Fruit fly (Drosophila melanogaster): ENCODE data around the gene Hsc70-2.

Hsc70-2 gene

dm6 chr3R:12997550-12998233 is 46.9 kb upstream of the Hsc70-2 start, which contains the start of the genes CG17327, CG44194 and CG7518 (continued):
- TF ChIP-seq CG10979 (tag; optimal IDR thresholded peaks at IDR 0.05), result no peak
- TF ChIP-seq Ets97D (GFP tag; optimal IDR thresholded peaks at IDR 0.05), result peak; percentile 62
- TF ChIP-seq br (optimal IDR thresholded peaks at IDR 0.05), result no peak
- TF ChIP-seq CG6254 (GFP tag; optimal IDR thresholded peaks at IDR 0.05), result no peak
- TF ChIP-seq CG14860 (GFP tag; IDR thresholded peaks at IDR 0.05; ENCODE audit: partially characterized antibody), result 0 out of 3 replicates have a peak, but pooled peaks have one; percentile 13
- TF ChIP-seq unc-4 (GFP tag; IDR thresholded peaks at IDR 0.05; ENCODE audit: partially characterized antibody), result peak; percentile 37
- TF ChIP-seq zfh1 (GFP tag; IDR thresholded peaks at IDR 0.05), result no peak
- TF ChIP-seq hth (optimal IDR thresholded peaks at IDR 0.05), result no peak
- no peak for TF ChIP-seq CG12071 (GFP tag; optimal IDR thresholded peaks at IDR 0.05)
- no peak for TF ChIP-seq CG12236 (GFP tag; optimal IDR thresholded peaks at IDR 0.05)
- peak; percentile 84 for TF ChIP-seq row (GFP tag; IDR thresholded peaks at IDR 0.05)
- no peak for TF ChIP-seq Ets65A (GFP tag)
- TF ChIP-seq CG11723 (GFP tag; optimal IDR thresholded peaks at IDR 0.05), result no peak
- TF ChIP-seq CG15696 (tag; optimal IDR thresholded peaks at IDR 0.05), result no peak
- no peak for TF ChIP-seq Optix (GFP tag; IDR thresholded peaks at IDR 0.05)
- TF ChIP-seq Lhr (GFP tag; optimal IDR thresholded peaks at IDR 0.05), result no peak
- no peak for TF ChIP-seq CG15601 (tag; optimal IDR thresholded peaks at IDR 0.05)
- no peak for TF ChIP-seq odd (GFP tag; optimal IDR thresholded peaks at IDR 0.05)
- TF ChIP-seq ttk (GFP tag; IDR thresholded peaks at IDR 0.05), result no peak
- TF ChIP-seq ftz-f1 (GFP tag; optimal IDR thresholded peaks at IDR 0.05), result no peak
- no peak for TF ChIP-seq ind (GFP tag; optimal IDR thresholded peaks at IDR 0.05)
- TF ChIP-seq Vsx1 (GFP tag; optimal IDR thresholded peaks at IDR 0.05), result no peak
- TF ChIP-seq scrt (GFP tag; optimal IDR thresholded peaks at IDR 0.05), result no peak
- no peak for TF ChIP-seq CG4730 (GFP tag; IDR thresholded peaks at IDR 0.05)
- no peak for TF ChIP-seq gsb-n (tag; optimal IDR thresholded peaks at IDR 0.05)
- peak; percentile 70 for TF ChIP-seq CG12659 (GFP tag; optimal IDR thresholded peaks at IDR 0.05)
- no peak for TF ChIP-seq bcd (GFP tag; optimal IDR thresholded peaks at IDR 0.05)
- TF ChIP-seq Dp (GFP tag; optimal IDR thresholded peaks at IDR 0.05), result peak; percentile 29
- TF ChIP-seq CG32767 (GFP tag; IDR thresholded peaks at IDR 0.05), result no peak
- no peak for TF ChIP-seq lab (GFP tag; optimal IDR thresholded peaks at IDR 0.05)
- TF ChIP-seq hbn (GFP tag; IDR thresholded peaks at IDR 0.05; ENCODE audit: partially characterized antibody), result no peak
- no peak for TF ChIP-seq onecut (GFP tag; IDR thresholded peaks at IDR 0.05)
- no peak for TF ChIP-seq CG13894 (tag; optimal IDR thresholded peaks at IDR 0.05)
- peak; percentile 88 for TF ChIP-seq CG17186 (GFP tag; optimal IDR thresholded peaks at IDR 0.05)
- TF ChIP-seq vfl (GFP tag; optimal IDR thresholded peaks at IDR 0.05), result no peak
- TF ChIP-seq Antp (GFP tag; optimal IDR thresholded peaks at IDR 0.05), result no peak
- no peak for TF ChIP-seq tup (GFP tag; optimal IDR thresholded peaks at IDR 0.05)
- TF ChIP-seq CG8388 (GFP tag; optimal IDR thresholded peaks at IDR 0.05), result no peak
- TF ChIP-seq Fer3 (tag; optimal IDR thresholded peaks at IDR 0.05), result no peak
- TF ChIP-seq gcm (GFP tag; optimal IDR thresholded peaks at IDR 0.05), result no peak
- no peak for TF ChIP-seq CG14014 (GFP tag; IDR thresholded peaks at IDR 0.05)
- peak; percentile 11 for TF ChIP-seq CG1602 (GFP tag; optimal IDR thresholded peaks at IDR 0.05)
- peak; percentile 18 for TF ChIP-seq tin (GFP tag; optimal IDR thresholded peaks at IDR 0.05)
- TF ChIP-seq YL-1 (GFP tag; optimal IDR thresholded peaks at IDR 0.05), result peak; percentile 43
- peak; percentile 27 for TF ChIP-seq pum (GFP tag; optimal IDR thresholded peaks at IDR 0.05)
- TF ChIP-seq Aef1 (GFP tag; IDR thresholded peaks at IDR 0.05), result no peak
- TF ChIP-seq HLH4C (GFP tag; IDR thresholded peaks at IDR 0.05; ENCODE audit: partially characterized antibody), result 0 out of 3 replicates have a peak, but pooled peaks have one; percentile 28
- TF ChIP-seq CG12219 (GFP tag; optimal IDR thresholded peaks at IDR 0.05), result no peak
- no peak for TF ChIP-seq CrebB (tag; optimal IDR thresholded peaks at IDR 0.05)
- peak; percentile 77 for TF ChIP-seq MESR4 (GFP tag; optimal IDR thresholded peaks at IDR 0.05)

Measured in whole organism, embryonic.